Worm (Caenorhabditis elegans): ENCODE measurements around the gene fbxa-104.

Gene fbxa-104

ce11 chrV:15454322-15454721 is 30.8 kb upstream of the fbxa-104 start:
- no peak for TF ChIP-seq scrt-1 (GFP tag; IDR thresholded peaks at IDR 0.05)
- TF ChIP-seq sea-1 (GFP tag; conservative IDR thresholded peaks at IDR 0.05) = no peak
- no peak for TF ChIP-seq hmg-4 (GFP tag; optimal IDR thresholded peaks at IDR 0.05)
- no peak for TF ChIP-seq B0310.2 (tag; optimal IDR thresholded peaks at IDR 0.05)
- TF ChIP-seq tra-4 (tag; optimal IDR thresholded peaks at IDR 0.05) = no peak
- no peak for TF ChIP-seq ama-1 (optimal IDR thresholded peaks at IDR 0.05)
- TF ChIP-seq pes-1 (GFP tag; IDR thresholded peaks at IDR 0.05) = no peak
- TF ChIP-seq aly-1 (tag; optimal IDR thresholded peaks at IDR 0.05) = no peak
- TF ChIP-seq tbx-11 (GFP tag; IDR thresholded peaks at IDR 0.05) = no peak
- TF ChIP-seq flt-1 (GFP tag; IDR thresholded peaks at IDR 0.05) = no peak
- no peak for TF ChIP-seq tbx-37 (GFP tag; conservative IDR thresholded peaks at IDR 0.05)
- TF ChIP-seq ceh-13 (GFP tag; optimal IDR thresholded peaks at IDR 0.05) = no peak
- TF ChIP-seq hmbx-1 (tag; optimal IDR thresholded peaks at IDR 0.05) = no peak
- no peak for TF ChIP-seq ets-7 (tag; optimal IDR thresholded peaks at IDR 0.05)

ce11 chrV:15451421-15451820 is 27.9 kb upstream of the fbxa-104 start, which contains the start of gene srw-33:
Gene srw-33 (minus strand): TSS chrV:15451521.
- no peak for TF ChIP-seq F13C5.2 (tag; optimal IDR thresholded peaks at IDR 0.05)
- TF ChIP-seq ceh-36 (tag; optimal IDR thresholded peaks at IDR 0.05) = no peak
- TF ChIP-seq hnd-1 (tag; optimal IDR thresholded peaks at IDR 0.05) = no peak
- TF ChIP-seq scrt-1 (GFP tag; IDR thresholded peaks at IDR 0.05) = no peak
- no peak for TF ChIP-seq flt-1 (GFP tag; IDR thresholded peaks at IDR 0.05)
- TF ChIP-seq ceh-13 (GFP tag; optimal IDR thresholded peaks at IDR 0.05) = no peak
- no peak for TF ChIP-seq B0310.2 (tag; optimal IDR thresholded peaks at IDR 0.05)
- TF ChIP-seq sea-1 (GFP tag; conservative IDR thresholded peaks at IDR 0.05) = no peak
- TF ChIP-seq hmbx-1 (tag; optimal IDR thresholded peaks at IDR 0.05) = no peak
- TF ChIP-seq tbx-37 (GFP tag; conservative IDR thresholded peaks at IDR 0.05) = no peak

- TF ChIP-seq flt-1 (GFP tag; IDR thresholded peaks at IDR 0.05) (no peak), pes-1 (GFP tag; IDR thresholded peaks at IDR 0.05) (no peak), ama-1 (optimal IDR thresholded peaks at IDR 0.05) (no peak), aly-1 (tag; optimal IDR thresholded peaks at IDR 0.05) (no peak), hmbx-1 (tag; optimal IDR thresholded peaks at IDR 0.05) (no peak), B0310.2 (tag; optimal IDR thresholded peaks at IDR 0.05) (no peak), ets-7 (tag; optimal IDR thresholded peaks at IDR 0.05) (no peak), scrt-1 (GFP tag; IDR thresholded peaks at IDR 0.05) (no peak), ceh-13 (GFP tag; optimal IDR thresholded peaks at IDR 0.05) (no peak), tbx-11 (GFP tag; IDR thresholded peaks at IDR 0.05) (no peak), F13C5.2 (tag; optimal IDR thresholded peaks at IDR 0.05) (no peak), tra-4 (tag; optimal IDR thresholded peaks at IDR 0.05) (no peak), sea-1 (GFP tag; conservative IDR thresholded peaks at IDR 0.05) (no peak), ceh-36 (tag; optimal IDR thresholded peaks at IDR 0.05) (no peak), tbx-37 (GFP tag; conservative IDR thresholded peaks at IDR 0.05) (no peak), hmg-4 (GFP tag; optimal IDR thresholded peaks at IDR 0.05) (no peak)
Observed at ce11 chrV:15448865-15449264, 25.4 kb upstream of the fbxa-104 start, which contains the start of gene T26H5.14. Gene T26H5.14 (plus strand): TSS chrV:15449165.

- TF ChIP-seq ceh-13 (GFP tag; optimal IDR thresholded peaks at IDR 0.05) (no peak), hmbx-1 (tag; optimal IDR thresholded peaks at IDR 0.05) (no peak), ets-7 (tag; optimal IDR thresholded peaks at IDR 0.05) (no peak), tbx-37 (GFP tag; conservative IDR thresholded peaks at IDR 0.05) (no peak), F13C5.2 (tag; optimal IDR thresholded peaks at IDR 0.05) (no peak), hnd-1 (tag; optimal IDR thresholded peaks at IDR 0.05) (no peak), hmg-4 (GFP tag; optimal IDR thresholded peaks at IDR 0.05) (no peak), B0310.2 (tag; optimal IDR thresholded peaks at IDR 0.05) (no peak), sea-1 (GFP tag; conservative IDR thresholded peaks at IDR 0.05) (no peak), ceh-36 (tag; optimal IDR thresholded peaks at IDR 0.05) (no peak), tbx-11 (GFP tag; IDR thresholded peaks at IDR 0.05) (no peak), flt-1 (GFP tag; IDR thresholded peaks at IDR 0.05) (no peak), aly-1 (tag; optimal IDR thresholded peaks at IDR 0.05) (no peak), scrt-1 (GFP tag; IDR thresholded peaks at IDR 0.05) (no peak)
Observed at ce11 chrV:15448408-15448807, 24.9 kb upstream of the fbxa-104 start, which contains the start of gene T26H5.4. Gene T26H5.4 (minus strand): TSS chrV:15448701.

- no peak for TF ChIP-seq ama-1 (optimal IDR thresholded peaks at IDR 0.05)
- TF ChIP-seq ets-7 (tag; optimal IDR thresholded peaks at IDR 0.05) = no peak
- no peak for TF ChIP-seq tbx-37 (GFP tag; conservative IDR thresholded peaks at IDR 0.05)
- no peak for TF ChIP-seq ceh-36 (tag; optimal IDR thresholded peaks at IDR 0.05)
- TF ChIP-seq hmbx-1 (tag; optimal IDR thresholded peaks at IDR 0.05) = no peak
- no peak for TF ChIP-seq aly-1 (tag; optimal IDR thresholded peaks at IDR 0.05)
- TF ChIP-seq hmg-4 (GFP tag; optimal IDR thresholded peaks at IDR 0.05) = no peak
- no peak for TF ChIP-seq tbx-11 (GFP tag; IDR thresholded peaks at IDR 0.05)
- no peak for TF ChIP-seq B0310.2 (tag; optimal IDR thresholded peaks at IDR 0.05)
- no peak for TF ChIP-seq sea-1 (GFP tag; conservative IDR thresholded peaks at IDR 0.05)
- no peak for TF ChIP-seq flt-1 (GFP tag; IDR thresholded peaks at IDR 0.05)
- TF ChIP-seq scrt-1 (GFP tag; IDR thresholded peaks at IDR 0.05) = no peak
Observed at ce11 chrV:15445437-15445836, 22.0 kb upstream of the fbxa-104 start, which contains the start of gene srh-239. Gene srh-239 (plus strand): TSS chrV:15445737.

ce11 chrV:15444615-15445014 is 21.1 kb upstream of the fbxa-104 start, which contains the start of gene T26H5.9:
Gene T26H5.9 (plus strand): TSS chrV:15444916.
- TF ChIP-seq sea-1 (GFP tag; conservative IDR thresholded peaks at IDR 0.05) (no peak), F13C5.2 (tag; optimal IDR thresholded peaks at IDR 0.05) (no peak), scrt-1 (GFP tag; IDR thresholded peaks at IDR 0.05) (no peak), hmg-4 (GFP tag; optimal IDR thresholded peaks at IDR 0.05) (no peak), ama-1 (optimal IDR thresholded peaks at IDR 0.05) (no peak), flt-1 (GFP tag; IDR thresholded peaks at IDR 0.05) (no peak)

ce11 chrV:15444188-15444587 is 20.7 kb upstream of the fbxa-104 start, which contains the start of gene T26H5.11:
Gene T26H5.11 (minus strand): TSS chrV:15444288.
- no peak for TF ChIP-seq flt-1 (GFP tag; IDR thresholded peaks at IDR 0.05)
- no peak for TF ChIP-seq tbx-37 (GFP tag; conservative IDR thresholded peaks at IDR 0.05)
- no peak for TF ChIP-seq hmbx-1 (tag; optimal IDR thresholded peaks at IDR 0.05)
- no peak for TF ChIP-seq sea-1 (GFP tag; conservative IDR thresholded peaks at IDR 0.05)
- TF ChIP-seq tra-4 (tag; optimal IDR thresholded peaks at IDR 0.05) = no peak
- TF ChIP-seq pes-1 (GFP tag; IDR thresholded peaks at IDR 0.05) = no peak
- TF ChIP-seq scrt-1 (GFP tag; IDR thresholded peaks at IDR 0.05) = no peak
- no peak for TF ChIP-seq ets-7 (tag; optimal IDR thresholded peaks at IDR 0.05)
- TF ChIP-seq tbx-11 (GFP tag; IDR thresholded peaks at IDR 0.05) = no peak
- no peak for TF ChIP-seq aly-1 (tag; optimal IDR thresholded peaks at IDR 0.05)
- TF ChIP-seq hnd-1 (tag; optimal IDR thresholded peaks at IDR 0.05) = no peak
- TF ChIP-seq ama-1 (optimal IDR thresholded peaks at IDR 0.05) = no peak
- no peak for TF ChIP-seq ceh-36 (tag; optimal IDR thresholded peaks at IDR 0.05)
- TF ChIP-seq B0310.2 (tag; optimal IDR thresholded peaks at IDR 0.05) = no peak
- TF ChIP-seq ceh-13 (GFP tag; optimal IDR thresholded peaks at IDR 0.05) = no peak
- no peak for TF ChIP-seq hmg-4 (GFP tag; optimal IDR thresholded peaks at IDR 0.05)
- TF ChIP-seq F13C5.2 (tag; optimal IDR thresholded peaks at IDR 0.05) = no peak

Measured in whole organism, early embryonic.